Worm (Caenorhabditis elegans) whole organism, late embryonic: ENCODE results near the gene ethe-1.

ENCODE experiments used
- C08G9.2 ChIP-seq: sonication (generic microtip); optimal IDR thresholded peaks from 2 replicates; lab custom pipeline; 2016; ENCODE audit warnings: mild to moderate bottlenecking, missing genetic modification characterization, moderate library complexity, missing compliant biosample characterization
- C38D4.7 ChIP-seq: fragments of 200-800 bp; sonication (Bioruptor generic); optimal IDR thresholded peaks from 2 replicates; lab custom pipeline; 2018; ENCODE audit warnings: mild to moderate bottlenecking, missing genetic modification characterization, moderate library complexity, missing compliant biosample characterization
- K02D7.2 ChIP-seq: sonication (generic microtip); optimal IDR thresholded peaks from 2 replicates; lab custom pipeline; 2017; ENCODE audit warnings: mild to moderate bottlenecking, missing genetic modification characterization, missing compliant biosample characterization
- K09A11.1 ChIP-seq: sonication (generic microtip); optimal IDR thresholded peaks from 2 replicates; lab custom pipeline; 2017; ENCODE audit warnings: antibody characterized with exemption, mild to moderate bottlenecking, missing genetic modification characterization, missing compliant biosample characterization; ENCODE audit not compliant: insufficient read depth
- ahr-1 ChIP-seq: sonication (generic microtip); optimal IDR thresholded peaks from 2 replicates; lab custom pipeline; 2016; ENCODE audit warnings: missing genetic modification characterization, missing compliant biosample characterization
- ama-1 ChIP-seq: fragments of 150-350 bp; optimal IDR thresholded peaks from 2 replicates; lab custom pipeline; 2014
- ceh-14 ChIP-seq: sonication (generic microtip); optimal IDR thresholded peaks from 2 replicates; lab custom pipeline; 2016; ENCODE audit warnings: missing genotype, missing genetic modification characterization, missing compliant biosample characterization
- ceh-18 ChIP-seq: sonication (generic microtip); optimal IDR thresholded peaks from 2 replicates; lab custom pipeline; 2016; ENCODE audit warnings: missing genetic modification characterization, missing compliant biosample characterization
- ceh-2 ChIP-seq: sonication (generic microtip); optimal IDR thresholded peaks from 2 replicates; lab custom pipeline; 2016; ENCODE audit warnings: missing genotype, missing genetic modification characterization, missing compliant biosample characterization
- ceh-22 ChIP-seq: sonication (generic microtip); optimal IDR thresholded peaks from 2 replicates; lab custom pipeline; 2017; ENCODE audit warnings: missing biosample characterization, missing genetic modification characterization
- ceh-24 ChIP-seq: sonication (generic microtip); optimal IDR thresholded peaks from 2 replicates; lab custom pipeline; 2016; ENCODE audit warnings: mild to moderate bottlenecking, missing genetic modification characterization, missing compliant biosample characterization
- ceh-48 ChIP-seq: sonication (generic microtip); optimal IDR thresholded peaks from 2 replicates; lab custom pipeline; 2016; ENCODE audit warnings: missing genetic modification characterization, inconsistent platforms, missing compliant biosample characterization
- ceh-6 ChIP-seq: fragments of 200-800 bp; sonication (Bioruptor generic); optimal IDR thresholded peaks from 2 replicates; lab custom pipeline; 2018; ENCODE audit warnings: mild to moderate bottlenecking, missing genetic modification characterization, missing compliant biosample characterization
- ceh-9 ChIP-seq: sonication (generic microtip); optimal IDR thresholded peaks from 2 replicates; lab custom pipeline; 2016; ENCODE audit warnings: mild to moderate bottlenecking, missing genetic modification characterization, inconsistent platforms, missing compliant biosample characterization
- elt-2 ChIP-seq: sonication (generic microtip); optimal IDR thresholded peaks from 2 replicates; lab custom pipeline; 2016; ENCODE audit warnings: missing genetic modification reagents, missing genetic modification characterization, missing compliant biosample characterization
- ets-4 ChIP-seq: sonication (generic microtip); optimal IDR thresholded peaks from 2 replicates; lab custom pipeline; 2016; ENCODE audit warnings: missing genetic modification characterization, missing compliant biosample characterization
- eyg-1 ChIP-seq: sonication (generic microtip); optimal IDR thresholded peaks from 2 replicates; lab custom pipeline; 2016; ENCODE audit warnings: missing genotype, missing genetic modification characterization, missing compliant biosample characterization
- fkh-6 ChIP-seq: sonication (generic microtip); optimal IDR thresholded peaks from 2 replicates; lab custom pipeline; 2016; ENCODE audit warnings: missing genetic modification characterization, missing compliant biosample characterization
- hlh-13 ChIP-seq: fragments of 200-800 bp; sonication (Bioruptor generic); optimal IDR thresholded peaks from 2 replicates; lab custom pipeline; 2018; ENCODE audit warnings: mild to moderate bottlenecking, missing genetic modification characterization, missing compliant biosample characterization
- hlh-6 ChIP-seq: sonication (generic microtip); optimal IDR thresholded peaks from 2 replicates; lab custom pipeline; 2016; ENCODE audit warnings: missing genotype, missing genetic modification characterization, missing compliant biosample characterization
- lin-11 ChIP-seq: fragments of 200-800 bp; sonication (Bioruptor generic); optimal IDR thresholded peaks from 2 replicates; lab custom pipeline; 2018; ENCODE audit warnings: mild to moderate bottlenecking, missing genetic modification characterization, missing compliant biosample characterization
- nhr-11 ChIP-seq: fragments of 150-350 bp; optimal IDR thresholded peaks from 2 replicates; lab custom pipeline; 2014; ENCODE audit warnings: missing biosample characterization, missing genetic modification characterization
- npax-4 ChIP-seq: sonication (generic microtip); optimal IDR thresholded peaks from 2 replicates; lab custom pipeline; 2016; ENCODE audit warnings: missing genetic modification characterization, missing compliant biosample characterization
- pat-9 ChIP-seq: fragments of 200-800 bp; sonication (Bioruptor generic); optimal IDR thresholded peaks from 2 replicates; lab custom pipeline; 2018; ENCODE audit warnings: mild to moderate bottlenecking, missing genetic modification characterization, moderate library complexity, missing compliant biosample characterization
- pax-1 ChIP-seq: fragments of 150-350 bp; optimal IDR thresholded peaks from 2 replicates; lab custom pipeline; 2014; ENCODE audit warnings: missing biosample characterization, missing genetic modification characterization
- pha-2 ChIP-seq: sonication (generic microtip); optimal IDR thresholded peaks from 2 replicates; lab custom pipeline; 2017; ENCODE audit warnings: mild to moderate bottlenecking, missing genetic modification characterization, missing compliant biosample characterization
- pqm-1 ChIP-seq: sonication (generic microtip); optimal IDR thresholded peaks from 2 replicates; lab custom pipeline; 2016; ENCODE audit warnings: missing genetic modification characterization, missing compliant biosample characterization
- pros-1 ChIP-seq: fragments of 150-350 bp; optimal IDR thresholded peaks from 2 replicates; lab custom pipeline; 2014; ENCODE audit warnings: missing biosample characterization, missing genetic modification reagents, missing genetic modification characterization
- ref-2 ChIP-seq: sonication (generic microtip); optimal IDR thresholded peaks from 2 replicates; lab custom pipeline; 2016; ENCODE audit warnings: missing genetic modification characterization, missing compliant biosample characterization
- rnt-1 ChIP-seq: sonication (generic microtip); optimal IDR thresholded peaks from 2 replicates; lab custom pipeline; 2016; ENCODE audit warnings: missing genetic modification characterization, missing compliant biosample characterization
- sox-2 ChIP-seq: fragments of 200-800 bp; sonication (Bioruptor generic); IDR thresholded peaks from 2 replicates; pipeline ENCODE4 v1.3.6; 2022; ENCODE audit warnings: missing genetic modification reagents, missing genetic modification characterization, missing compliant biosample characterization
- tbx-2 ChIP-seq: sonication (generic microtip); optimal IDR thresholded peaks from 2 replicates; lab custom pipeline; 2016; ENCODE audit warnings: missing genetic modification characterization, missing compliant biosample characterization
- tbx-7 ChIP-seq: sonication (generic microtip); optimal IDR thresholded peaks from 2 replicates; lab custom pipeline; 2016; ENCODE audit warnings: missing genotype, missing genetic modification characterization, missing compliant biosample characterization
- ttx-3 ChIP-seq: sonication (generic microtip); optimal IDR thresholded peaks from 2 replicates; lab custom pipeline; 2016; ENCODE audit warnings: missing genetic modification reagents, missing genetic modification characterization, missing compliant biosample characterization
- unc-42 ChIP-seq: sonication (generic microtip); optimal IDR thresholded peaks from 2 replicates; lab custom pipeline; 2016; ENCODE audit warnings: missing genotype, missing genetic modification characterization, missing compliant biosample characterization
- unc-86 ChIP-seq: sonication (generic microtip); optimal IDR thresholded peaks from 2 replicates; lab custom pipeline; 2016; ENCODE audit warnings: missing genetic modification characterization, missing compliant biosample characterization
- ztf-16 ChIP-seq: sonication (generic microtip); optimal IDR thresholded peaks from 2 replicates; lab custom pipeline; 2017; ENCODE audit warnings: missing genetic modification characterization, missing compliant biosample characterization

ethe-1 gene

ce11 chrIV:9499636-9500035, 8.9 kb downstream of the ethe-1 start:
- TF ChIP-seq pat-9 (tag; lab: Kevin White, UChicago), result no peak
- TF ChIP-seq tbx-2 (tag; lab: Kevin White, UChicago), result no peak
- no peak for TF ChIP-seq tbx-7 (tag; lab: Kevin White, UChicago)
- no peak for TF ChIP-seq ceh-22
- TF ChIP-seq pax-1 (tag; lab: Kevin White, UChicago), result no peak
- TF ChIP-seq lin-11 (tag; lab: Kevin White, UChicago), result no peak

ce11 chrIV:9498088-9498487, 10.5 kb downstream of the ethe-1 start, which contains the start of gene sru-4:
Gene sru-4 (plus strand): TSS chrIV:9498388.
- TF ChIP-seq ref-2, result no peak

ce11 chrIV:9496306-9496705, 12.3 kb downstream of the ethe-1 start, which contains the start of gene sru-3:
Gene sru-3 (plus strand): TSS chrIV:9496606.
- TF ChIP-seq C38D4.7 (GFP tag; lab: Kevin White, UChicago) (no peak), pqm-1 (tag; lab: Kevin White, UChicago) (no peak), rnt-1 (tag; lab: Kevin White, UChicago) (no peak), K09A11.1 (no peak), nhr-11 (tag; lab: Kevin White, UChicago) (no peak), ceh-14 (no peak), ama-1 (lab: Kevin White, UChicago) (no peak), ceh-6 (no peak)

- TF ChIP-seq hlh-6 (tag; lab: Kevin White, UChicago) (no peak), unc-42 (tag; lab: Kevin White, UChicago) (no peak), elt-2 (tag; lab: Kevin White, UChicago) (no peak), ttx-3 (no peak), ceh-9 (tag; lab: Kevin White, UChicago) (no peak)
Observed at ce11 chrIV:9490320-9490719, 18.2 kb downstream of the ethe-1 start, which contains the start of gene sru-6. Gene sru-6 (plus strand): TSS chrIV:9490620.

ce11 chrIV:9488315-9488714, 20.2 kb downstream of the ethe-1 start, which contains the start of gene sru-1:
Gene sru-1 (plus strand): TSS chrIV:9488615.
- TF ChIP-seq K09A11.1, result no peak
- TF ChIP-seq sox-2 (GFP tag; lab: Robert Waterston, UW), result no peak
- no peak for TF ChIP-seq hlh-13 (GFP tag; lab: Kevin White, UChicago)
- no peak for TF ChIP-seq ztf-16
- no peak for TF ChIP-seq ceh-48 (tag; lab: Kevin White, UChicago)
- TF ChIP-seq ahr-1 (tag; lab: Kevin White, UChicago), result no peak
- no peak for TF ChIP-seq elt-2 (tag; lab: Kevin White, UChicago)
- no peak for TF ChIP-seq lin-11 (tag; lab: Kevin White, UChicago)
- TF ChIP-seq ceh-2 (tag; lab: Kevin White, UChicago), result no peak
- no peak for TF ChIP-seq C08G9.2 (tag; lab: Kevin White, UChicago)
- no peak for TF ChIP-seq npax-4 (tag; lab: Kevin White, UChicago)
- no peak for TF ChIP-seq fkh-6
- TF ChIP-seq pha-2, result no peak

ce11 chrIV:9486779-9487178, 21.8 kb downstream of the ethe-1 start:
- no peak for TF ChIP-seq sox-2 (GFP tag; lab: Robert Waterston, UW)
- no peak for TF ChIP-seq ttx-3
- no peak for TF ChIP-seq ceh-9 (tag; lab: Kevin White, UChicago)
- no peak for TF ChIP-seq pros-1 (tag; lab: Kevin White, UChicago)
- TF ChIP-seq eyg-1 (tag; lab: Kevin White, UChicago), result no peak
- no peak for TF ChIP-seq pat-9 (tag; lab: Kevin White, UChicago)
- no peak for TF ChIP-seq ceh-24 (tag; lab: Kevin White, UChicago)
- TF ChIP-seq C38D4.7 (GFP tag; lab: Kevin White, UChicago), result no peak
- no peak for TF ChIP-seq ets-4
- no peak for TF ChIP-seq nhr-11 (tag; lab: Kevin White, UChicago)
- TF ChIP-seq ceh-18 (tag; lab: Kevin White, UChicago), result no peak
- no peak for TF ChIP-seq unc-86 (tag; lab: Kevin White, UChicago)
- no peak for TF ChIP-seq K02D7.2 (tag; lab: Kevin White, UChicago)
